Fruit fly (Drosophila melanogaster) whole organism, embryonic: ENCODE measurements around the gene lobo.

ENCODE experiments used
- Abd-B ChIP-seq: fragments of 200-800 bp; sonication (Bioruptor generic); optimal IDR thresholded peaks from 2 replicates; lab custom pipeline; 2018; ENCODE audit warnings: missing biosample characterization, mild to moderate bottlenecking, missing genetic modification characterization, moderate library complexity
- CG10321 ChIP-seq: fragments of 200-800 bp; sonication (Bioruptor generic); IDR thresholded peaks from 2 replicates; pipeline ENCODE4 v1.3.6; 2022; ENCODE audit warnings: missing biosample characterization, missing genetic modification characterization
- CG12942 ChIP-seq: fragments of 200-800 bp; sonication (Bioruptor generic); optimal IDR thresholded peaks from 3 replicates; lab custom pipeline; 2016; ENCODE audit warnings: missing biosample characterization, missing genetic modification characterization
- CG13123 ChIP-seq: fragments of 200-800 bp; sonication (Bioruptor generic); optimal IDR thresholded peaks from 2 replicates; lab custom pipeline; 2016; ENCODE audit warnings: missing biosample characterization, missing genetic modification characterization
- CG13287 ChIP-seq: fragments of 200-800 bp; sonication (Bioruptor generic); IDR thresholded peaks from 2 replicates; pipeline ENCODE4 v1.3.6; 2022; ENCODE audit warnings: missing biosample characterization, missing genetic modification characterization; ENCODE audit not compliant: partially characterized antibody
- CG13624 ChIP-seq: fragments of 200-800 bp; sonication (Bioruptor generic); optimal IDR thresholded peaks from 2 replicates; lab custom pipeline; 2016; ENCODE audit warnings: missing biosample characterization, missing genetic modification characterization
- CG1602 ChIP-seq: fragments of 200-800 bp; sonication (Bioruptor generic); optimal IDR thresholded peaks from 3 replicates; lab custom pipeline; 2016; ENCODE audit warnings: missing biosample characterization, missing genetic modification characterization
- CG17186 ChIP-seq: fragments of 200-800 bp; sonication (Bioruptor generic); optimal IDR thresholded peaks from 3 replicates; lab custom pipeline; 2017; ENCODE audit warnings: missing biosample characterization, missing genetic modification reagents, missing genetic modification characterization
- CG17361 ChIP-seq: fragments of 200-800 bp; sonication (Bioruptor generic); IDR thresholded peaks from 3 replicates; pipeline ENCODE4 v1.3.6; 2022; ENCODE audit warnings: missing biosample characterization, missing genetic modification characterization
- CG17612 ChIP-seq: fragments of 200-800 bp; sonication (Bioruptor generic); IDR thresholded peaks from 2 replicates; pipeline ENCODE4 v1.3.6; 2022; ENCODE audit warnings: missing biosample characterization, missing genetic modification characterization
- CG1792 ChIP-seq: fragments of 200-800 bp; sonication (Bioruptor generic); optimal IDR thresholded peaks from 2 replicates; lab custom pipeline; 2016; ENCODE audit warnings: missing biosample characterization, missing genetic modification characterization
- CG18476 ChIP-seq: fragments of 200-800 bp; sonication (Bioruptor generic); optimal IDR thresholded peaks from 2 replicates; lab custom pipeline; 2016; ENCODE audit warnings: missing biosample characterization, mild to moderate bottlenecking, missing genetic modification characterization
- CG2202 ChIP-seq: fragments of 200-800 bp; sonication (Bioruptor generic); optimal IDR thresholded peaks from 2 replicates; lab custom pipeline; 2018; ENCODE audit warnings: missing biosample characterization, mild to moderate bottlenecking, missing genetic modification characterization
- CG2678 ChIP-seq: fragments of 200-800 bp; sonication (Bioruptor generic); optimal IDR thresholded peaks from 3 replicates; lab custom pipeline; 2019; ENCODE audit warnings: missing biosample characterization, mild to moderate bottlenecking, missing genetic modification characterization, moderate library complexity
- CG30403 ChIP-seq: fragments of 200-800 bp; sonication (Bioruptor generic); optimal IDR thresholded peaks from 3 replicates; lab custom pipeline; 2016; ENCODE audit warnings: missing biosample characterization, missing genetic modification characterization
- CG31388 ChIP-seq: fragments of 200-800 bp; sonication (Bioruptor generic); optimal IDR thresholded peaks from 2 replicates; lab custom pipeline; 2016; ENCODE audit warnings: missing biosample characterization, missing genetic modification characterization
- CG3995 ChIP-seq: fragments of 200-800 bp; sonication (Bioruptor generic); optimal IDR thresholded peaks from 3 replicates; lab custom pipeline; 2016; ENCODE audit warnings: missing biosample characterization, missing genetic modification characterization
- CG43689 ChIP-seq: fragments of 200-800 bp; sonication (Bioruptor generic); IDR thresholded peaks from 2 replicates; pipeline ENCODE4 v1.3.6; 2022; ENCODE audit warnings: missing biosample characterization, missing genetic modification characterization
- CG4404 ChIP-seq: fragments of 200-800 bp; sonication (Bioruptor generic); IDR thresholded peaks from 2 replicates; pipeline ENCODE4 v1.3.6; 2022; ENCODE audit warnings: missing biosample characterization, missing genetic modification characterization
- CG5180 ChIP-seq: fragments of 200-800 bp; sonication (Bioruptor generic); optimal IDR thresholded peaks from 3 replicates; lab custom pipeline; 2017; ENCODE audit warnings: missing biosample characterization, missing genetic modification characterization, mild to moderate bottlenecking, moderate library complexity, missing genetic modification reagents
- CG8478 ChIP-seq: fragments of >200 bp; optimal IDR thresholded peaks from 2 replicates; lab custom pipeline; 2018
- CTCF ChIP-seq: fragments of 200-800 bp; sonication (Bioruptor generic); optimal IDR thresholded peaks from 2 replicates; lab custom pipeline; 2017; ENCODE audit warnings: missing biosample characterization, mild to moderate bottlenecking, missing genetic modification characterization, moderate library complexity
- E2f1 ChIP-seq: fragments of 200-800 bp; sonication (Bioruptor generic); IDR thresholded peaks from 2 replicates; pipeline ENCODE4 v1.3.6; 2022; ENCODE audit warnings: missing biosample characterization, missing genetic modification characterization
- HmgZ ChIP-seq: fragments of 200-800 bp; sonication (Bioruptor generic); optimal IDR thresholded peaks from 2 replicates; lab custom pipeline; 2018; ENCODE audit warnings: missing biosample characterization, mild to moderate bottlenecking, missing genetic modification characterization
- Hr3 ChIP-seq: fragments of 200-800 bp; sonication (Bioruptor generic); optimal IDR thresholded peaks from 3 replicates; lab custom pipeline; 2016; ENCODE audit warnings: missing biosample characterization, missing genetic modification characterization
- MTF-1 ChIP-seq: fragments of 200-800 bp; sonication (Bioruptor generic); optimal IDR thresholded peaks from 2 replicates; lab custom pipeline; 2018; ENCODE audit warnings: missing biosample characterization, mild to moderate bottlenecking, missing genetic modification characterization, borderline replicate concordance
- Med ChIP-seq: fragments of 200-800 bp; sonication (Bioruptor generic); peaks from one replicate; lab custom pipeline; 2016; ENCODE audit warnings: missing biosample characterization, missing genetic modification characterization, mild to moderate bottlenecking, inconsistent platforms, moderate library complexity
- Myb ChIP-seq: fragments of 200-800 bp; sonication (Bioruptor generic); optimal IDR thresholded peaks from 2 replicates; lab custom pipeline; 2016; ENCODE audit warnings: missing biosample characterization, missing genetic modification characterization
- Nf-YA ChIP-seq: fragments of 200-800 bp; sonication (Bioruptor generic); IDR thresholded peaks from 2 replicates; pipeline ENCODE4 v1.3.6; 2022; ENCODE audit warnings: missing biosample characterization, missing genetic modification characterization
- Oli ChIP-seq: fragments of 200-800 bp; sonication (Bioruptor generic); optimal IDR thresholded peaks from 2 replicates; lab custom pipeline; 2018; ENCODE audit warnings: missing biosample characterization, mild to moderate bottlenecking, missing genetic modification characterization, moderate library complexity
- Poxn ChIP-seq: fragments of 200-800 bp; sonication (Bioruptor generic); IDR thresholded peaks from 2 replicates; pipeline ENCODE4 v1.3.6; 2022; ENCODE audit warnings: missing biosample characterization, missing genetic modification characterization
- Rx ChIP-seq: fragments of 200-800 bp; sonication (Bioruptor generic); IDR thresholded peaks from 2 replicates; pipeline ENCODE4 v1.3.6; 2022; ENCODE audit warnings: missing biosample characterization, missing genetic modification characterization
- Sox102F ChIP-seq: fragments of 200-800 bp; sonication (Bioruptor generic); optimal IDR thresholded peaks from 2 replicates; lab custom pipeline; 2018; ENCODE audit warnings: missing biosample characterization, mild to moderate bottlenecking, missing genetic modification characterization, moderate library complexity
- Tbp ChIP-seq: fragments of >200 bp; optimal IDR thresholded peaks from 2 replicates; lab custom pipeline; 2018; ENCODE audit warnings: missing biosample characterization, missing genetic modification characterization
- Usf ChIP-seq: fragments of 200-800 bp; sonication (Bioruptor generic); optimal IDR thresholded peaks from 2 replicates; lab custom pipeline; 2017; ENCODE audit warnings: missing genotype, missing biosample characterization, missing genetic modification characterization
- Xbp1 ChIP-seq: fragments of 200-800 bp; sonication (Bioruptor generic); optimal IDR thresholded peaks from 3 replicates; lab custom pipeline; 2016; ENCODE audit warnings: missing biosample characterization, mild to moderate bottlenecking, missing genetic modification characterization
- ac ChIP-seq: fragments of 200-800 bp; sonication (Bioruptor generic); optimal IDR thresholded peaks from 3 replicates; lab custom pipeline; 2017; ENCODE audit warnings: missing biosample characterization, mild to moderate bottlenecking, missing genetic modification characterization
- bbx ChIP-seq: fragments of 200-800 bp; sonication (Bioruptor generic); IDR thresholded peaks from 2 replicates; pipeline ENCODE4 v1.3.6; 2022; ENCODE audit warnings: missing biosample characterization, missing genetic modification characterization; ENCODE audit not compliant: partially characterized antibody
- cad ChIP-seq: fragments of >200 bp; optimal IDR thresholded peaks from 2 replicates; lab custom pipeline; 2017; ENCODE audit warnings: missing biosample characterization, missing genetic modification characterization
- crp ChIP-seq, 2 experiments: fragments of 200-800 bp; sonication (Bioruptor generic); optimal IDR thresholded peaks; 2 replicates in 1 of 2; 3 replicates in 1 of 2; lab custom pipeline; 2017; ENCODE audit warnings: missing biosample characterization in 2 of 2, missing genetic modification characterization in 2 of 2, mild to moderate bottlenecking in 1 of 2, moderate library complexity in 1 of 2
- dimm ChIP-seq: fragments of 200-800 bp; sonication (Bioruptor generic); IDR thresholded peaks from 2 replicates; pipeline ENCODE4 v1.3.6; 2022; ENCODE audit warnings: missing biosample characterization, missing genetic modification characterization
- esg ChIP-seq: fragments of 200-800 bp; sonication (Bioruptor generic); conservative IDR thresholded peaks from 2 replicates; pipeline ENCODE4 v1.3.6; 2022; ENCODE audit warnings: missing biosample characterization, missing genetic modification characterization
- hb ChIP-seq: fragments of 200-800 bp; sonication (Bioruptor generic); IDR thresholded peaks from 3 replicates; pipeline ENCODE4 v1.3.6; 2022; ENCODE audit warnings: missing biosample characterization, missing genetic modification characterization; ENCODE audit not compliant: partially characterized antibody
- jing ChIP-seq: fragments of 200-800 bp; sonication (Bioruptor generic); optimal IDR thresholded peaks from 2 replicates; lab custom pipeline; 2018; ENCODE audit warnings: missing biosample characterization, mild to moderate bottlenecking, missing genetic modification characterization
- lbe ChIP-seq: fragments of 200-800 bp; sonication (Bioruptor generic); optimal IDR thresholded peaks from 2 replicates; lab custom pipeline; 2016; ENCODE audit warnings: missing biosample characterization, mild to moderate bottlenecking, missing genetic modification characterization
- nom ChIP-seq: fragments of 200-800 bp; sonication (Bioruptor generic); optimal IDR thresholded peaks from 2 replicates; lab custom pipeline; 2017; ENCODE audit warnings: missing biosample characterization, missing genetic modification characterization, mild to moderate bottlenecking, moderate library complexity, missing genetic modification reagents
- odd ChIP-seq: fragments of 200-800 bp; sonication (Bioruptor generic); optimal IDR thresholded peaks from 2 replicates; lab custom pipeline; 2017; ENCODE audit warnings: missing biosample characterization, mild to moderate bottlenecking, missing genetic modification characterization
- sc ChIP-seq, 3 experiments: fragments of >200 bp in 2 of 3; fragments of 200-800 bp in 1 of 3; sonication (Bioruptor generic) in 1 of 3; optimal IDR thresholded peaks; 2 replicates in 2 of 3; 3 replicates in 1 of 3; lab custom pipeline; 2017; ENCODE audit warnings: mild to moderate bottlenecking in 1 of 3, missing biosample characterization in 1 of 3, missing genetic modification characterization in 1 of 3, missing genetic modification reagents in 1 of 3
- sisA ChIP-seq: fragments of 200-800 bp; sonication (Bioruptor generic); IDR thresholded peaks from 2 replicates; pipeline ENCODE4 v1.3.6; 2022; ENCODE audit warnings: missing biosample characterization, missing genetic modification characterization
- toy ChIP-seq: fragments of 200-800 bp; sonication (Bioruptor generic); IDR thresholded peaks from 2 replicates; pipeline ENCODE4 v1.3.6; 2022; ENCODE audit warnings: missing biosample characterization, missing genetic modification characterization
- tx ChIP-seq: fragments of 200-800 bp; sonication (Bioruptor generic); optimal IDR thresholded peaks from 2 replicates; lab custom pipeline; 2016; ENCODE audit warnings: missing biosample characterization, missing genetic modification characterization
- unc-4 ChIP-seq: fragments of 200-800 bp; sonication (Bioruptor generic); IDR thresholded peaks from 2 replicates; pipeline ENCODE4 v1.3.6; 2022; ENCODE audit warnings: missing biosample characterization, missing genetic modification characterization; ENCODE audit not compliant: partially characterized antibody

The lobo gene

DNA sequence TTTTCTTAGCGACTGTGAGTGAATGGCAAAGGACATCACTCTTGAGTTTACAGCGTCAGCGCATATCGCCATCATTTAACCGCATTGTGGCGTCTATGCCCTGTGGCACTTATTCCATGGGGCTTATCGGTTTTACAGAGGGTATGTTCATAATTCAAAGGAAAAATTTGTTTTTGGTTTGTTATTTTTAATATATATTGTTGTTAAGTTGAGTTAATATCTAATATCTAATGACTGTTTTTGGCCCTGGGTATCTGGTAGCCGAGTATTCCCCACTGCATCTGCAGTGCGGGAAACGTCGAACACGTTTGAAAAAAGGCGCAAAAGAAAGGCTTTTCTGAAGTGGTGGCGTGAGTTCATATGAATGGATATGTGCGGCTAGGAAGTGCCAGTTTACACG, 15.1 kb downstream of the lobo start (continued):
- no peak for TF ChIP-seq bbx (GFP tag; lab: Robert Waterston, UW)
- no peak for TF ChIP-seq Poxn (GFP tag; lab: Robert Waterston, UW)
- no peak for TF ChIP-seq Tbp (GFP tag; lab: Kevin White, UChicago)
- peak; percentile 70 for TF ChIP-seq CG2202 (tag; lab: Kevin White, UChicago)
- no peak for TF ChIP-seq Rx (GFP tag; lab: Robert Waterston, UW)
- TF ChIP-seq jing (GFP tag; lab: Kevin White, UChicago) = peak; percentile 54
- peak; percentile 67 for TF ChIP-seq Hr3 (GFP tag; lab: Kevin White, UChicago)
- peak; percentile 13 for TF ChIP-seq odd (GFP tag; lab: Kevin White, UChicago)
- no peak for TF ChIP-seq hb (GFP tag; lab: Robert Waterston, UW)
- no peak for TF ChIP-seq CTCF
- no peak for TF ChIP-seq CG10321 (GFP tag; lab: Robert Waterston, UW)
- peak; percentile 70 for TF ChIP-seq Oli
- 0 out of 2 replicates have a peak, but pooled peaks have one; percentile 16 for TF ChIP-seq CG17612
- TF ChIP-seq CG1602 (GFP tag; lab: Kevin White, UChicago) = peak; percentile 83
- TF ChIP-seq Abd-B (GFP tag; lab: Kevin White, UChicago) = peak; percentile 2
- peak; percentile 64 for TF ChIP-seq ac (GFP tag; lab: Kevin White, UChicago)
- TF ChIP-seq CG13123 (GFP tag; lab: Kevin White, UChicago) = no peak
- TF ChIP-seq toy = no peak
- no peak for TF ChIP-seq CG43689
- TF ChIP-seq E2f1 = peak; percentile 58
- peak; percentile 9 for TF ChIP-seq HmgZ
- TF ChIP-seq cad (GFP tag; lab: Kevin White, UChicago) = no peak
- no peak for TF ChIP-seq CG13624
- TF ChIP-seq Med (GFP tag; lab: Kevin White, UChicago) = peak; percentile 66
- no peak for TF ChIP-seq CG18476 (GFP tag; lab: Kevin White, UChicago)
- peak; percentile 93 for TF ChIP-seq CG4404 (GFP tag; lab: Robert Waterston, UW)
- no peak for TF ChIP-seq CG1792 (GFP tag; lab: Kevin White, UChicago)
- TF ChIP-seq lbe (GFP tag; lab: Kevin White, UChicago) = peak; percentile 59
- TF ChIP-seq Usf (GFP tag; lab: Kevin White, UChicago) = peak; percentile 68
- TF ChIP-seq Myb (GFP tag; lab: Kevin White, UChicago) = no peak
- TF ChIP-seq sisA (GFP tag; lab: Robert Waterston, UW) = peak; percentile 75
- TF ChIP-seq Sox102F (GFP tag; lab: Kevin White, UChicago) = peak; percentile 72
- TF ChIP-seq unc-4 (GFP tag; lab: Robert Waterston, UW) = no peak
- TF ChIP-seq MTF-1 (GFP tag; lab: Kevin White, UChicago) = peak; percentile 5
- TF ChIP-seq CG17361 (GFP tag; lab: Robert Waterston, UW) = peak; percentile 56; the same call in 2 of the 3 replicates
- no peak for TF ChIP-seq CG5180 (GFP tag; lab: Kevin White, UChicago)
- peak; percentile 37 for TF ChIP-seq nom (GFP tag; lab: Kevin White, UChicago)
- TF ChIP-seq crp (GFP tag; optimal IDR thresholded peaks at IDR 0.05; lab: Kevin White, UChicago) = no peak
- TF ChIP-seq dimm (GFP tag; lab: Robert Waterston, UW) = peak; percentile 28; the same call in 1 of the 2 replicates
- TF ChIP-seq CG13287 (GFP tag; lab: Robert Waterston, UW) = no peak
- TF ChIP-seq CG8478 (lab: Kevin White, UChicago) = no peak
- no peak for TF ChIP-seq CG17186 (GFP tag; lab: Kevin White, UChicago)
- peak; percentile 67 for TF ChIP-seq CG30403 (GFP tag; lab: Kevin White, UChicago)
- TF ChIP-seq Nf-YA (GFP tag; lab: Robert Waterston, UW) = no peak
- peak; percentile 62 for TF ChIP-seq CG12942 (GFP tag; lab: Kevin White, UChicago)
- no peak for TF ChIP-seq tx (GFP tag; lab: Kevin White, UChicago)
- TF ChIP-seq CG2678 (tag; lab: Kevin White, UChicago) = peak; percentile 6
- peak; percentile 49 for TF ChIP-seq esg (GFP tag; lab: Robert Waterston, UW)
- TF ChIP-seq CG31388 (GFP tag; lab: Kevin White, UChicago) = no peak
- no peak for TF ChIP-seq sc (optimal IDR thresholded peaks at IDR 0.05; lab: Kevin White, UChicago)
- TF ChIP-seq sc (GFP tag; optimal IDR thresholded peaks at IDR 0.05; lab: Kevin White, UChicago) = peak; percentile 76
- TF ChIP-seq CG3995 = no peak
- peak; percentile 83 for TF ChIP-seq Xbp1 (GFP tag; lab: Kevin White, UChicago)
